Worm (Caenorhabditis elegans) whole organism, early embryonic: Measurements from ENCODE around the gene ssp-36.
"Not testable (repeated sequence)": the region's sequence is repeated elsewhere in the genome, so short reads cannot be mapped to it uniquely, and the experiment has no call there.

ENCODE experiments used
- B0310.2 ChIP-seq: sonication (generic microtip); optimal IDR thresholded peaks from 2 replicates; lab custom pipeline; 2016; ENCODE audit warnings: mild to moderate bottlenecking, missing genetic modification characterization, missing compliant biosample characterization
- F13C5.2 ChIP-seq: sonication (generic microtip); optimal IDR thresholded peaks from 2 replicates; lab custom pipeline; 2017; ENCODE audit warnings: mild to moderate bottlenecking, missing genetic modification characterization, inconsistent platforms, missing compliant biosample characterization
- aly-1 ChIP-seq: sonication (generic microtip); optimal IDR thresholded peaks from 2 replicates; lab custom pipeline; 2016; ENCODE audit warnings: missing genetic modification characterization, missing compliant biosample characterization
- ama-1 ChIP-seq: fragments of 150-350 bp; optimal IDR thresholded peaks from 2 replicates; lab custom pipeline; 2014
- ceh-13 ChIP-seq: fragments of 200-800 bp; sonication (Bioruptor generic); optimal IDR thresholded peaks from 2 replicates; lab custom pipeline; 2018; ENCODE audit warnings: mild to moderate bottlenecking, missing genetic modification characterization, missing compliant biosample characterization
- ceh-36 ChIP-seq: sonication (generic microtip); optimal IDR thresholded peaks from 2 replicates; lab custom pipeline; 2016; ENCODE audit warnings: missing genetic modification characterization, inconsistent platforms, missing compliant biosample characterization
- ets-7 ChIP-seq: sonication (generic microtip); optimal IDR thresholded peaks from 2 replicates; lab custom pipeline; 2016; ENCODE audit warnings: missing genotype, missing genetic modification characterization, missing compliant biosample characterization
- flt-1 ChIP-seq: fragments of 200-800 bp; sonication (Bioruptor generic); IDR thresholded peaks from 2 replicates; pipeline ENCODE4 v1.3.6; 2022; ENCODE audit warnings: missing genetic modification characterization, missing compliant biosample characterization
- hmbx-1 ChIP-seq: sonication (generic microtip); optimal IDR thresholded peaks from 2 replicates; lab custom pipeline; 2016; ENCODE audit warnings: mild to moderate bottlenecking, missing genetic modification characterization, missing compliant biosample characterization
- hmg-4 ChIP-seq: fragments of 200-800 bp; sonication (Bioruptor generic); optimal IDR thresholded peaks from 2 replicates; lab custom pipeline; 2018; ENCODE audit warnings: mild to moderate bottlenecking, missing genetic modification characterization, missing compliant biosample characterization
- hnd-1 ChIP-seq: sonication (generic microtip); optimal IDR thresholded peaks from 2 replicates; lab custom pipeline; 2016; ENCODE audit warnings: missing genetic modification characterization, missing compliant biosample characterization
- pes-1 ChIP-seq: fragments of 200-800 bp; sonication (Bioruptor generic); IDR thresholded peaks from 2 replicates; pipeline ENCODE4 v1.3.6; 2022; ENCODE audit warnings: missing genetic modification reagents, missing genetic modification characterization, missing compliant biosample characterization
- scrt-1 ChIP-seq: fragments of 200-800 bp; sonication (Bioruptor generic); IDR thresholded peaks from 2 replicates; pipeline ENCODE4 v1.3.6; 2022; ENCODE audit warnings: missing genetic modification characterization, missing compliant biosample characterization
- sea-1 ChIP-seq: fragments of 200-800 bp; sonication (Bioruptor generic); conservative IDR thresholded peaks from 2 replicates; pipeline ENCODE4 v1.3.6; 2022; ENCODE audit warnings: missing genetic modification characterization, missing compliant biosample characterization
- tbx-11 ChIP-seq: fragments of 200-800 bp; sonication (Bioruptor generic); IDR thresholded peaks from 2 replicates; pipeline ENCODE4 v1.3.6; 2022; ENCODE audit warnings: missing genetic modification characterization, missing compliant biosample characterization
- tbx-37 ChIP-seq: fragments of 200-800 bp; sonication (Bioruptor generic); conservative IDR thresholded peaks from 2 replicates; pipeline ENCODE4 v1.3.6; 2022; ENCODE audit warnings: missing genetic modification reagents, missing genetic modification characterization, missing compliant biosample characterization
- tra-4 ChIP-seq: sonication (generic microtip); optimal IDR thresholded peaks from 2 replicates; lab custom pipeline; 2017; ENCODE audit warnings: missing genetic modification characterization, missing compliant biosample characterization

ssp-36 gene

ce11 chrIV:9769746-9770145 lies 3.6 kb upstream of the ssp-36 start, which contains the start of gene msp-78:
Gene msp-78 (plus strand): TSS chrIV:9770046.
- TF ChIP-seq tbx-11 (GFP tag; lab: Robert Waterston, UW); aly-1 (tag; lab: Kevin White, UChicago); ama-1 (lab: Kevin White, UChicago): not testable (repeated sequence)

ce11 chrIV:9767054-9767453 lies 904 bp upstream of the ssp-36 start, which contains the start of gene msp-79:
Gene msp-79 (minus strand): TSS chrIV:9767154.
- TF ChIP-seq ceh-36 (tag; lab: Kevin White, UChicago); F13C5.2 (tag; lab: Kevin White, UChicago); B0310.2: not testable (repeated sequence)

DNA sequence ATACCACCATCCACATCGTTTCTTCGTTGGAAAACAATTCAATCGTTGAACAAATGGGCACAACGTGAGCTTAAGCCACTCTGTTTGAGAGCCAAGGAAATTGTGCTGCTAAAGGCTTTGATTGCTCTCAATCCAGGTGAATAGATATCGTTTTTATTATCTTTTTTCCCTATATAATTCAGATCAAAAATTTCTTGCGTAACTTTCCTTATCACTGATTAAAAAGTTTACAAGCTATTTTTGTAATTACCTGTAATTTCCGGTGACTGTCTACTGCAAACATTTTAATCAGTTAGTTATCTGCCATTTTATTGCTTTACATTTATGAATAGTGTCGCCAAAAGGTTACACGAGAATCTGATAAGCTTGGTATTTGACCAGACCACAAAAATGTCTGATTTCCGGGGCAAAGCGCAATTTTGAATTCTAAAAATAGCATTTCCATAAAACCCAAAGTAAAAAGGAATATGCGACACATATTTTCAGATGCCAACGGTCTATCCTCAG lies 3.4 kb downstream of the ssp-36 start:
- no peak for TF ChIP-seq hmg-4 (GFP tag; lab: Kevin White, UChicago)
- TF ChIP-seq ama-1 (lab: Kevin White, UChicago), result no peak
- TF ChIP-seq hnd-1 (tag; lab: Kevin White, UChicago), result no peak
- no peak for TF ChIP-seq ets-7 (tag; lab: Kevin White, UChicago)
- no peak for TF ChIP-seq sea-1
- TF ChIP-seq tbx-37 (GFP tag; lab: Robert Waterston, UW), result no peak
- no peak for TF ChIP-seq scrt-1
- TF ChIP-seq B0310.2, result no peak
- no peak for TF ChIP-seq ceh-13 (GFP tag; lab: Kevin White, UChicago)
- no peak for TF ChIP-seq F13C5.2 (tag; lab: Kevin White, UChicago)
- no peak for TF ChIP-seq aly-1 (tag; lab: Kevin White, UChicago)
- no peak for TF ChIP-seq flt-1 (GFP tag; lab: Robert Waterston, UW)
- TF ChIP-seq pes-1 (GFP tag; lab: Robert Waterston, UW), result no peak
- no peak for TF ChIP-seq ceh-36 (tag; lab: Kevin White, UChicago)
- TF ChIP-seq tbx-11 (GFP tag; lab: Robert Waterston, UW), result no peak
- TF ChIP-seq hmbx-1, result no peak
- no peak for TF ChIP-seq tra-4 (tag; lab: Kevin White, UChicago)

- TF ChIP-seq tbx-11 (GFP tag; lab: Robert Waterston, UW) (no peak), sea-1 (no peak), scrt-1 (no peak), ceh-36 (tag; lab: Kevin White, UChicago) (no peak), ets-7 (tag; lab: Kevin White, UChicago) (no peak), hmbx-1 (no peak), B0310.2 (no peak), F13C5.2 (tag; lab: Kevin White, UChicago) (no peak), ama-1 (lab: Kevin White, UChicago) (no peak), hmg-4 (GFP tag; lab: Kevin White, UChicago) (no peak), hnd-1 (tag; lab: Kevin White, UChicago) (no peak), flt-1 (GFP tag; lab: Robert Waterston, UW) (no peak), tbx-37 (GFP tag; lab: Robert Waterston, UW) (no peak), tra-4 (tag; lab: Kevin White, UChicago) (no peak), pes-1 (GFP tag; lab: Robert Waterston, UW) (no peak), aly-1 (tag; lab: Kevin White, UChicago) (no peak), ceh-13 (GFP tag; lab: Kevin White, UChicago) (no peak)
These were observed 4.4 kb downstream of the ssp-36 start for ce11 chrIV:9761751-9762150.

DNA sequence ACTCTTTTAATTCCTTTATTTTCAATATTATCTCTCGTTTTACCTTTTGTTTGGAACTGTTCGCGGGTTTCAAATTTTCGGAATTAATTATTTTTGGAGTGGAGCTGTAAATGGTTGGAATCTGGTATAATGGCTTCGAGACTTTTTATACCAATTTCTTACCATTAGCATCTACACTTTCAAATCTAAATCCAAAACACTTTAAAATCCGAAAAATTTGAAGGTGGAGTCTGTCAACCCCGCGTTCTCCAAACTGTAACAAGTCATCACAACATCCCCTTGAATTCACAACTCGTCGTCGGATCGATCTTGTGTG lies 8.8 kb downstream of the ssp-36 start, which contains the start of gene nhr-97:
Gene nhr-97 (plus strand): TSS at position 217 of the 316 bp plus-strand sequence.
- TF ChIP-seq ama-1 (lab: Kevin White, UChicago) (no peak), hmg-4 (GFP tag; lab: Kevin White, UChicago) (no peak), pes-1 (GFP tag; lab: Robert Waterston, UW) (no peak), hmbx-1 (no peak), sea-1 (no peak), F13C5.2 (tag; lab: Kevin White, UChicago) (no peak), hnd-1 (tag; lab: Kevin White, UChicago) (no peak), scrt-1 (no peak), ets-7 (tag; lab: Kevin White, UChicago) (no peak), aly-1 (tag; lab: Kevin White, UChicago) (no peak), ceh-36 (tag; lab: Kevin White, UChicago) (no peak), B0310.2 (no peak), tbx-37 (GFP tag; lab: Robert Waterston, UW) (no peak), tra-4 (tag; lab: Kevin White, UChicago) (no peak), tbx-11 (GFP tag; lab: Robert Waterston, UW) (no peak), ceh-13 (GFP tag; lab: Kevin White, UChicago) (no peak), flt-1 (GFP tag; lab: Robert Waterston, UW) (no peak)

DNA sequence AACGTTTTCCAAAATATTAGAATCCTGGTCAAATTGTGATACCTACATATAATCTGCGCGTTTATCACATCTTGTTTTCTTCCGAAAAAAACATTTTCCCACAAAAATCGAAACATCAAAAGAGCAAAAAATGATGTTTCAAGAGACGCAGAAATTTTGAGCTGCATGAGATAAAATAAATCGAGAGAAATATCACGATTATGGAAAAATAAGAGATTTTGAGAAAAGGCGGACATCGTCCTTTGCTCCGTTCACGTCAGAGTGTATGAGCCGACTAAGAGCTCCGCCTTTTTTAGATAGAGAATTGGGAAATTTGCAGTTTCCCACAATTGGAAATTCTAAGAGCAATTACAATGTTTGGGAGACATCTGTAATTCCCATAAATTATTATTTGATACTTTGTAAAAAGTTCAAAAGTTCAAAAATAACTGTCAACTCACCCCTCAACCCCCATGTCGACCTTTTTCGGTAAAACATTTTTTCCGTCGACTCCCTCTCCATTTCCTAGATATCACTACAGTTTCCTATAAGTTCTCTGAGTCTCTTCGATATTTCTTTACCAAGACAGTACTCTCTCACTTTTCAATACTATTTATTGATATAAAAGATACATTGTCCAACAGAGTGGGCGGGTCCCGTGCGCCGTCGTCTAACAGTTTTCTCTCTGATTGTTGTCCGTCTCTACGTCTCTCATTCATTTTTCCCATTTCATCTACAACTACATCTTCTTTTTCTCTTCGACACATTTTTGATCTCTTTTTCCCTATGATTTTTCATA lies 9.3 kb downstream of the ssp-36 start:
- TF ChIP-seq F13C5.2 (tag; lab: Kevin White, UChicago), result no peak
- no peak for TF ChIP-seq tbx-37 (GFP tag; lab: Robert Waterston, UW)
- no peak for TF ChIP-seq ceh-13 (GFP tag; lab: Kevin White, UChicago)
- TF ChIP-seq scrt-1, result no peak

DNA sequence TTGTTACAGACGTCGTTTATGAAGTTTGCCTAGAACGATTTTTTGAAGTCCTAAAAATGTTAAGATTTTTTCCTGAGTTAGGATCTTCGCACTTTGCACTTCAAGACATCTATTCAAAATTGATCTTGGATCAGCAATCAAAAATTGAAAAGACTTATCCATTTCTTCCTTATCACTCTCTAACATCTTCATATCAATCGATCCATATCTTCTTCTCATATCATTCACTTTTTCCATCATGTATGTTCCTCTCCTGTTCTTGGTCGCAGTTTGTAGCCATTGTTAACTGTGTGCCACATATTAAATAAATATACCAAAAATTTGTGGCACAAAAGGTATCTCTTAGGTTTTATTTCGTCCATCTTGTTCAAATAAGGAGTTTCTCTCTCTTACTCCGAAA lies 10.4 kb downstream of the ssp-36 start:
- TF ChIP-seq sea-1 (no peak), tbx-11 (GFP tag; lab: Robert Waterston, UW) (no peak), tra-4 (tag; lab: Kevin White, UChicago) (no peak), tbx-37 (GFP tag; lab: Robert Waterston, UW) (no peak), hnd-1 (tag; lab: Kevin White, UChicago) (no peak), ets-7 (tag; lab: Kevin White, UChicago) (no peak), aly-1 (tag; lab: Kevin White, UChicago) (no peak), ceh-36 (tag; lab: Kevin White, UChicago) (no peak), scrt-1 (no peak), hmbx-1 (no peak), B0310.2 (no peak), ceh-13 (GFP tag; lab: Kevin White, UChicago) (no peak), ama-1 (lab: Kevin White, UChicago) (no peak), pes-1 (GFP tag; lab: Robert Waterston, UW) (no peak), flt-1 (GFP tag; lab: Robert Waterston, UW) (no peak), F13C5.2 (tag; lab: Kevin White, UChicago) (no peak)
